Worm (Caenorhabditis elegans) whole organism, L4 larva: ENCODE data around the gene C09F12.2.

Experiments used
- aha-1 ChIP-seq: fragments of 150-350 bp; peaks from one replicate; lab custom pipeline; 2014; ENCODE audit warnings: missing biosample characterization, missing genetic modification characterization
- arid-1 ChIP-seq: fragments of 200-800 bp; sonication (Bioruptor generic); conservative IDR thresholded peaks from 2 replicates; pipeline ENCODE4 v1.3.6; 2022; ENCODE audit warnings: missing genetic modification reagents, missing genetic modification characterization, missing compliant biosample characterization
- ces-1 ChIP-seq: fragments of 150-350 bp; sonication (generic microtip); optimal IDR thresholded peaks from 4 replicates; lab custom pipeline; 2014; ENCODE audit warnings: missing biosample characterization, missing genetic modification reagents, missing genetic modification characterization
- daf-8 ChIP-seq: fragments of 200-800 bp; sonication (Bioruptor generic); IDR thresholded peaks from 2 replicates; pipeline ENCODE4 v1.3.6; 2022; ENCODE audit warnings: missing genetic modification characterization, missing compliant biosample characterization
- hif-1 ChIP-seq, 2 experiments: sonication (generic microtip); optimal IDR thresholded peaks; 2 replicates each; lab custom pipeline; 2016 to 2017; ENCODE audit warnings: missing compliant biosample characterization in 2 of 2, missing genetic modification characterization in 2 of 2, missing genetic modification reagents in 2 of 2, missing genotype in 2 of 2, mild to moderate bottlenecking in 1 of 2
- nhr-25 ChIP-seq: sonication (generic microtip); optimal IDR thresholded peaks from 2 replicates; lab custom pipeline; 2017; ENCODE audit warnings: missing genetic modification characterization, mild to moderate bottlenecking, missing compliant biosample characterization, antibody characterized with exemption, moderate library complexity, borderline replicate concordance; ENCODE audit not compliant: insufficient read depth

ce11 chrX:11057028-11057427, 3.3 kb downstream of the C09F12.2 start, which contains the start of gene lpr-3:
- TF ChIP-seq aha-1 (tag; lab: Kevin White, UChicago) (no peak), daf-8 (GFP tag; lab: Robert Waterston, UW) (no peak), nhr-25 (tag; lab: Kevin White, UChicago) (no peak), ces-1 (no peak), arid-1 (no peak), hif-1 (tag; optimal IDR thresholded peaks at IDR 0.05; lab: Kevin White, UChicago) (no peak)
